Worm (Caenorhabditis elegans): ENCODE results near the gene F46G11.6.

DNA sequence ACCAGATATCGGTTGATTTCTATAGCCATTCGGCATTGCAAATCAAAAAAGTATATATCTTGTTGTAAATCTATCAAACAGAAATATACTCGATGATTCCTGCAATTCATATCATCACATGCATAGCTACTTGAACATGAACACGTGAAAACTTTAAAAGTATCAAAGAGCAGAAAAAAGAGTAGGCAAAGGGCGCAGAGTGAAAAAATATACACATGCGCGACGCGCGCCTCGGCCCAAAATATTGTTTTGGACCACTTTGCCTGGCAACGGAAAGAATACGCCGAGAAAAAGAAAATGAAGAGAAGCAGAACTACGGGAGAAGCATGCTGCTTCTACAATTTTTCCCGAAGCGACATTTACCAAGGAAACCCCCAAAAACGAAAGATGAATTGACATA is 15.6 kb upstream of the F46G11.6 start, which contains the start of gene C54H2.4:
- TF ChIP-seq B0261.1 (tag; optimal IDR thresholded peaks at IDR 0.05), result no peak
- no peak for TF ChIP-seq egrh-3 (GFP tag; IDR thresholded peaks at IDR 0.05)
- no peak for TF ChIP-seq hlh-26 (GFP tag; conservative IDR thresholded peaks at IDR 0.05)
- TF ChIP-seq nhr-27 (tag; optimal IDR thresholded peaks at IDR 0.05), result no peak
- no peak for TF ChIP-seq F49E8.2 (tag; optimal IDR thresholded peaks at IDR 0.05; ENCODE audit: insufficient read depth)
- no peak for TF ChIP-seq F22D6.2 (tag; optimal IDR thresholded peaks at IDR 0.05)
- no peak for TF ChIP-seq bed-2 (GFP tag; IDR thresholded peaks at IDR 0.05)
- TF ChIP-seq unc-62 (GFP tag; optimal IDR thresholded peaks at IDR 0.05), result no peak
- TF ChIP-seq dpff-1 (tag; optimal IDR thresholded peaks at IDR 0.05), result no peak
- no peak for TF ChIP-seq nfya-1 (tag; optimal IDR thresholded peaks at IDR 0.05; ENCODE audit: borderline replicate concordance, insufficient read depth)
- no peak for TF ChIP-seq dpl-1 (GFP tag; optimal IDR thresholded peaks at IDR 0.05)
- TF ChIP-seq Y67H2A.10 (GFP tag; conservative IDR thresholded peaks at IDR 0.05), result no peak
- no peak for TF ChIP-seq lin-26 (GFP tag; IDR thresholded peaks at IDR 0.05)
- TF ChIP-seq mxl-1 (tag; optimal IDR thresholded peaks at IDR 0.05), result no peak
